Worm (Caenorhabditis elegans): ENCODE results near the gene fem-2.

Gene fem-2

DNA sequence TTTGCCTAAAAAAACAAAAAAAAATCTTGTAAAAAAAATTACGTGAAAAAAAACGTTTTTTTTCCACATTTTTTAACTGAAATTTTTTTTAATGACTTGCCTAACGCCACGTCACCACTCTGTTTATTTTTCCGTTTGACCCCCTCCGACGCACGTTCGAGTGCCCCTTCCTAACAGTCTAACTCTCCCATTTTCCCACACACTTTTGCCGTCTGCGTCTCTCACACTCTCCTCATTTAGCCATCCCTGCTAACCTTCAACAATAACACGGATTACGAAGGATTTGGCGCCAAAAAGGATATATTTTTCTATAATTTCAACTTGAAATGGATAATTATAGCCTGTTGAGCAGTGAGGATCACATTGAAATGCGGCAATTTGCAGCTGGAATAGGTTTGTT lies 12.8 kb upstream of the fem-2 start:
- TF ChIP-seq nhr-12 (tag; optimal IDR thresholded peaks at IDR 0.05) = no peak
- no peak for TF ChIP-seq C16A3.4 (tag; optimal IDR thresholded peaks at IDR 0.05)
- no peak for TF ChIP-seq sup-37 (GFP tag; optimal IDR thresholded peaks at IDR 0.05)
- TF ChIP-seq efl-1 (optimal IDR thresholded peaks at IDR 0.05) = peak; percentile 1 to 62
- TF ChIP-seq efl-1 (GFP tag; optimal IDR thresholded peaks at IDR 0.05 in 1 of 2) = no peak
- no peak for TF ChIP-seq unc-62 (GFP tag; optimal IDR thresholded peaks at IDR 0.05)
- TF ChIP-seq ets-5 (GFP tag; IDR thresholded peaks at IDR 0.05) = no peak
- no peak for TF ChIP-seq nhr-85 (tag)
- TF ChIP-seq zag-1 (tag; optimal IDR thresholded peaks at IDR 0.05) = no peak
- TF ChIP-seq rnt-1 (tag; optimal IDR thresholded peaks at IDR 0.05) = no peak
- no peak for TF ChIP-seq irx-1 (tag; optimal IDR thresholded peaks at IDR 0.05)
- TF ChIP-seq lsy-2 (tag; optimal IDR thresholded peaks at IDR 0.05) = no peak
- no peak for TF ChIP-seq ces-1 (GFP tag; optimal IDR thresholded peaks at IDR 0.05)
- TF ChIP-seq tbx-2 (tag; optimal IDR thresholded peaks at IDR 0.05) = peak; percentile 7
- TF ChIP-seq mdl-1 (tag; optimal IDR thresholded peaks at IDR 0.05) = peak in 1 of 2 experiments; percentile 37
- TF ChIP-seq lin-14 (GFP tag; optimal IDR thresholded peaks at IDR 0.05) = peak; percentile 64
- TF ChIP-seq lir-3 (tag; optimal IDR thresholded peaks at IDR 0.05; ENCODE audit: poor library complexity) = no peak
- no peak for TF ChIP-seq C34B4.2 (tag; optimal IDR thresholded peaks at IDR 0.05)
- TF ChIP-seq mep-1 (tag; optimal IDR thresholded peaks at IDR 0.05) = no peak
- no peak for TF ChIP-seq ceh-8 (GFP tag; optimal IDR thresholded peaks at IDR 0.05)
- TF ChIP-seq nhr-84 (tag; optimal IDR thresholded peaks at IDR 0.05) = no peak
- TF ChIP-seq hlh-17 (GFP tag; optimal IDR thresholded peaks at IDR 0.05; ENCODE audit: borderline replicate concordance) = no peak
- no peak for TF ChIP-seq hlh-4 (tag; optimal IDR thresholded peaks at IDR 0.05)
- TF ChIP-seq nhr-28 (tag; optimal IDR thresholded peaks at IDR 0.05) = no peak
- TF ChIP-seq Y116A8C.19 (tag; optimal IDR thresholded peaks at IDR 0.05; ENCODE audit: borderline replicate concordance) = no peak
- TF ChIP-seq ceh-88 (GFP tag; IDR thresholded peaks at IDR 0.05) = no peak
- TF ChIP-seq aly-2 (tag; optimal IDR thresholded peaks at IDR 0.05) = no peak
- TF ChIP-seq nhr-71 (tag; optimal IDR thresholded peaks at IDR 0.05) = peak; percentile 45
- TF ChIP-seq ceh-90 (tag; optimal IDR thresholded peaks at IDR 0.05) = no peak
- no peak for TF ChIP-seq nhr-90 (tag; optimal IDR thresholded peaks at IDR 0.05; ENCODE audit: poor library complexity)
- peak in 1 of 3 experiments; percentile 25 for TF ChIP-seq ceh-82 (tag; optimal IDR thresholded peaks at IDR 0.05)
- TF ChIP-seq sox-4 (tag; optimal IDR thresholded peaks at IDR 0.05) = no peak
- no peak for TF ChIP-seq isw-1 (GFP tag; IDR thresholded peaks at IDR 0.05)
- TF ChIP-seq lin-15B (tag; optimal IDR thresholded peaks at IDR 0.05) = no peak
- TF ChIP-seq zip-4 (GFP tag; optimal IDR thresholded peaks at IDR 0.05) = no peak
- TF ChIP-seq hpl-2 (GFP tag; optimal IDR thresholded peaks at IDR 0.05) = no peak
- TF ChIP-seq grh-1 (GFP tag; IDR thresholded peaks at IDR 0.05) = no peak
- no peak for TF ChIP-seq nhr-77 (tag; optimal IDR thresholded peaks at IDR 0.05)
- TF ChIP-seq mef-2 (tag; optimal IDR thresholded peaks at IDR 0.05) = no peak
- no peak for TF ChIP-seq mab-9 (GFP tag; IDR thresholded peaks at IDR 0.05)
- TF ChIP-seq dpl-1 (GFP tag; optimal IDR thresholded peaks at IDR 0.05) = peak in 1 of 3 experiments; percentile 7
- peak; percentile 26 for TF ChIP-seq swsn-7 (tag; optimal IDR thresholded peaks at IDR 0.05)
- TF ChIP-seq lin-35 (GFP tag; optimal IDR thresholded peaks at IDR 0.05) = no peak
- TF ChIP-seq dsc-1 (tag; optimal IDR thresholded peaks at IDR 0.05) = no peak
- no peak for TF ChIP-seq nhr-47 (tag; optimal IDR thresholded peaks at IDR 0.05)
- TF ChIP-seq nhr-20 (tag; optimal IDR thresholded peaks at IDR 0.05) = no peak
- no peak for TF ChIP-seq nhr-237 (tag; optimal IDR thresholded peaks at IDR 0.05)
- no peak for TF ChIP-seq pag-3 (tag; optimal IDR thresholded peaks at IDR 0.05; ENCODE audit: borderline replicate concordance, insufficient read depth)
- TF ChIP-seq snu-23 (GFP tag; optimal IDR thresholded peaks at IDR 0.05) = peak; percentile 46
- TF ChIP-seq nhr-19 (GFP tag; conservative IDR thresholded peaks at IDR 0.05) = no peak
- TF ChIP-seq egl-13 (tag; optimal IDR thresholded peaks at IDR 0.05) = no peak
- TF ChIP-seq blmp-1 (tag; optimal IDR thresholded peaks at IDR 0.05) = peak; percentile 14
- TF ChIP-seq jun-1 (tag; optimal IDR thresholded peaks at IDR 0.05) = no peak
- no peak for TF ChIP-seq aha-1 (tag; optimal IDR thresholded peaks at IDR 0.05)

Data from whole organism, L1 larva.